Comparison of ENCODE assay signal across 1 fruit fly cellular context in the genomic region with DNA sequence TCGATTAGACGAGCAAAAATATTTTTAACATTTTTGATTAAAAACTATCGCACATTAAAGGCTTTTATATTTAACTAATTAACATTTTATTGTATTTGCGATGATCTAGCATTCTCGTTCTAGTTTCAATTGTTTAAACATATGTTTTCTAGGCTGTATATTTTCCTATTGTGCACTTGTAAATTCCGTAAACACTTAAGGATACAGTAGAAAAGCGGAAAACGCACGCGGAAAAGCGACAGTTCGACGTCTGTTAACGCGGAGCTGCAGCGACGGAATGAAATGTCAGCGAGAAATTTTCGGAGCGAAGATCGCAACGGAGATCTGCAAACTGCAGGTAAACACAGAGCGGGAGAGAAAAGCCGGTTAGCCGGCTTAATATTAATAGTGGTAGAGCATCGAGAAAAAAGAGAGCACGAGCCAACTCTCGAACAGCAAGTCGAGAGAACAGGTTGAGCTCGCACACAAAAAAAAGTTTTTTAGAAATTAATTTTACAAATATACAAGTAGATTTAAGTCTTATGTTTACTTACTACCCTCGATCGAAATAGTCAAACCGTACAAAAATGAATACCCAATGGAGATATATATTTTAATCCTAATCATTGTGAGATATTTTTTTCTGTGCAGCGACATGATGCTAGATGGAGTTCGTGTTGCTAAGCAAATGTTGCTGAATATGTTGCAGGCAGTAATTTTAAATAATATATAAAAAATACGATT.
TF ChIP-seq lines count a peak whose summit lies in the region.

No protein-coding gene starts in this region.

TF ChIP-seq in whole organism, embryonic, 481 proteins besides CTCF, POLR2A, EP300 and RAD21 (continued from another document and continues in another):
- peak; percentile 86 to 93 for TF ChIP-seq Hr51 (GFP tag; optimal IDR thresholded peaks at IDR 0.05; lab: Kevin White, UChicago)
- TF ChIP-seq ssp (GFP tag; IDR thresholded peaks at IDR 0.05; lab: Robert Waterston, UW), result peak; percentile 60
- TF ChIP-seq Trl (optimal IDR thresholded peaks at IDR 0.05; lab: Kevin White, UChicago), result peak; percentile 24 to 75
- peak; percentile 79 for TF ChIP-seq Trl (GFP tag; optimal IDR thresholded peaks at IDR 0.05; lab: Kevin White, UChicago)
- TF ChIP-seq Lhr (GFP tag; optimal IDR thresholded peaks at IDR 0.05; lab: Kevin White, UChicago), result peak; percentile 80
- peak; percentile 97 for TF ChIP-seq gsb-n (tag; optimal IDR thresholded peaks at IDR 0.05; lab: Kevin White, UChicago)
- peak; percentile 89 for TF ChIP-seq CG16863 (GFP tag; optimal IDR thresholded peaks at IDR 0.05; lab: Kevin White, UChicago)
- peak; percentile 71 for TF ChIP-seq Deaf1 (tag; optimal IDR thresholded peaks at IDR 0.05; lab: Kevin White, UChicago)
- TF ChIP-seq trh (GFP tag; optimal IDR thresholded peaks at IDR 0.05; lab: Kevin White, UChicago), result peak; percentile 83
- TF ChIP-seq Taf1 (GFP tag; IDR thresholded peaks at IDR 0.05; lab: Robert Waterston, UW), result no peak
- TF ChIP-seq Jarid2 (GFP tag; optimal IDR thresholded peaks at IDR 0.05; lab: Kevin White, UChicago), result peak; percentile 58
- peak; percentile 79 for TF ChIP-seq Atf3 (GFP tag; optimal IDR thresholded peaks at IDR 0.05; lab: Kevin White, UChicago)
- peak; percentile 82 for TF ChIP-seq CG12299 (tag; optimal IDR thresholded peaks at IDR 0.05; lab: Kevin White, UChicago)
- TF ChIP-seq usp (GFP tag; optimal IDR thresholded peaks at IDR 0.05; lab: Kevin White, UChicago), result no peak
- peak; percentile 84 for TF ChIP-seq Mes4 (GFP tag; optimal IDR thresholded peaks at IDR 0.05; lab: Kevin White, UChicago)
- peak; percentile 93 for TF ChIP-seq dmrt99B (tag; optimal IDR thresholded peaks at IDR 0.05; lab: Kevin White, UChicago)
- TF ChIP-seq Optix (GFP tag; IDR thresholded peaks at IDR 0.05; lab: Robert Waterston, UW), result peak; percentile 71; the same call in 2 of the 3 replicates
- peak; percentile 63; the same call in 2 of the 4 replicates for TF ChIP-seq Gug (GFP tag; IDR thresholded peaks at IDR 0.05; lab: Robert Waterston, UW)
- peak; percentile 63 for TF ChIP-seq ERR (GFP tag; optimal IDR thresholded peaks at IDR 0.05; lab: Kevin White, UChicago)
- peak; percentile 79 for TF ChIP-seq nau (GFP tag; optimal IDR thresholded peaks at IDR 0.05; lab: Kevin White, UChicago)
- peak; percentile 83 for TF ChIP-seq ind (GFP tag; optimal IDR thresholded peaks at IDR 0.05; lab: Kevin White, UChicago)
- peak; percentile 90 for TF ChIP-seq CG6689 (GFP tag; IDR thresholded peaks at IDR 0.05; lab: Robert Waterston, UW)
- TF ChIP-seq Atf6 (GFP tag; IDR thresholded peaks at IDR 0.05; lab: Robert Waterston, UW), result no peak; the same call in 1 of the 2 replicates
- no peak for TF ChIP-seq CG3995 (GFP tag; optimal IDR thresholded peaks at IDR 0.05; lab: Kevin White, UChicago)
- TF ChIP-seq BEAF-32 (GFP tag; optimal IDR thresholded peaks at IDR 0.05; lab: Kevin White, UChicago), result no peak
- TF ChIP-seq CG18011 (GFP tag; optimal IDR thresholded peaks at IDR 0.05; lab: Kevin White, UChicago), result peak; percentile 63
- peak; percentile 92; the same call in 1 of the 2 replicates for TF ChIP-seq CG32767 (GFP tag; IDR thresholded peaks at IDR 0.05; lab: Robert Waterston, UW)
- TF ChIP-seq slbo (GFP tag; IDR thresholded peaks at IDR 0.05; lab: Robert Waterston, UW), result no peak; the same call in 1 of the 2 replicates
- no peak for TF ChIP-seq sc (optimal IDR thresholded peaks at IDR 0.05; lab: Kevin White, UChicago)
- TF ChIP-seq sc (GFP tag; optimal IDR thresholded peaks at IDR 0.05; lab: Kevin White, UChicago), result peak; percentile 87
- TF ChIP-seq CG10979 (tag; optimal IDR thresholded peaks at IDR 0.05; lab: Kevin White, UChicago), result peak; percentile 97
- peak; percentile 72 for TF ChIP-seq CG3838 (GFP tag; optimal IDR thresholded peaks at IDR 0.05; lab: Kevin White, UChicago)
- TF ChIP-seq E2f1 (GFP tag; IDR thresholded peaks at IDR 0.05; lab: Robert Waterston, UW), result peak; percentile 93
- peak; percentile 57 for TF ChIP-seq sd (tag; optimal IDR thresholded peaks at IDR 0.05; lab: Kevin White, UChicago)
- TF ChIP-seq Bteb2 (GFP tag; optimal IDR thresholded peaks at IDR 0.05; lab: Kevin White, UChicago), result peak; percentile 49
- peak in 1 of 2 experiments; percentile 52 for TF ChIP-seq crp (GFP tag; optimal IDR thresholded peaks at IDR 0.05; lab: Kevin White, UChicago)
- TF ChIP-seq zf30C (GFP tag; optimal IDR thresholded peaks at IDR 0.05; lab: Kevin White, UChicago), result peak; percentile 92
- TF ChIP-seq NC2α (GFP tag; optimal IDR thresholded peaks at IDR 0.05; lab: Kevin White, UChicago), result peak; percentile 57
- no peak for TF ChIP-seq Fer1 (GFP tag; optimal IDR thresholded peaks at IDR 0.05; lab: Kevin White, UChicago)
- TF ChIP-seq ci (GFP tag; IDR thresholded peaks at IDR 0.05; lab: Robert Waterston, UW), result peak; percentile 98
- peak; percentile 84 for TF ChIP-seq CG12769 (tag; optimal IDR thresholded peaks at IDR 0.05; lab: Kevin White, UChicago)
- peak; percentile 65 for TF ChIP-seq ro (GFP tag; IDR thresholded peaks at IDR 0.05; lab: Robert Waterston, UW)
- peak; percentile 86 for TF ChIP-seq nom (GFP tag; optimal IDR thresholded peaks at IDR 0.05; lab: Kevin White, UChicago)
- TF ChIP-seq rib (GFP tag; IDR thresholded peaks at IDR 0.05; lab: Robert Waterston, UW), result no peak
- TF ChIP-seq crc (GFP tag; optimal IDR thresholded peaks at IDR 0.05; lab: Kevin White, UChicago), result peak; percentile 70
- peak; percentile 68 for TF ChIP-seq disco-r (GFP tag; optimal IDR thresholded peaks at IDR 0.05; lab: Kevin White, UChicago)
- peak; percentile 61 for TF ChIP-seq Neu2 (GFP tag; optimal IDR thresholded peaks at IDR 0.05; lab: Kevin White, UChicago; ENCODE audit: borderline replicate concordance)
- peak; percentile 58 for TF ChIP-seq dm (GFP tag; optimal IDR thresholded peaks at IDR 0.05; lab: Kevin White, UChicago)
- peak; percentile 83; the same call in 1 of the 2 replicates for TF ChIP-seq lmd (GFP tag; IDR thresholded peaks at IDR 0.05; lab: Robert Waterston, UW)
- TF ChIP-seq CG4820 (GFP tag; optimal IDR thresholded peaks at IDR 0.05; lab: Kevin White, UChicago), result peak; percentile 92
- peak; percentile 98 for TF ChIP-seq Elba2 (GFP tag; optimal IDR thresholded peaks at IDR 0.05; lab: Kevin White, UChicago)
- peak; percentile 88 for TF ChIP-seq tgo (GFP tag; IDR thresholded peaks at IDR 0.05; lab: Robert Waterston, UW)
- peak; percentile 40 for TF ChIP-seq kni (GFP tag; optimal IDR thresholded peaks at IDR 0.05; lab: Kevin White, UChicago)
- TF ChIP-seq CG4707 (GFP tag; optimal IDR thresholded peaks at IDR 0.05; lab: Kevin White, UChicago), result peak; percentile 84
- TF ChIP-seq CG12104 (GFP tag; optimal IDR thresholded peaks at IDR 0.05; lab: Kevin White, UChicago), result peak; percentile 60
- TF ChIP-seq CG8765 (GFP tag; IDR thresholded peaks at IDR 0.05; lab: Robert Waterston, UW), result peak; percentile 86
- peak; percentile 86 for TF ChIP-seq Mrtf (GFP tag; IDR thresholded peaks at IDR 0.05; lab: Robert Waterston, UW)
- TF ChIP-seq CG5180 (GFP tag; optimal IDR thresholded peaks at IDR 0.05; lab: Kevin White, UChicago), result peak; percentile 85
- peak; percentile 42 for TF ChIP-seq CG31365 (tag; optimal IDR thresholded peaks at IDR 0.05; lab: Kevin White, UChicago)
- TF ChIP-seq sens (GFP tag; lab: Kevin White, UChicago), result peak; percentile 98
- no peak for TF ChIP-seq Poxn (GFP tag; IDR thresholded peaks at IDR 0.05; lab: Robert Waterston, UW)
- TF ChIP-seq NfI (GFP tag; optimal IDR thresholded peaks at IDR 0.05; lab: Kevin White, UChicago), result peak; percentile 83
- peak; percentile 86 for TF ChIP-seq ewg (GFP tag; optimal IDR thresholded peaks at IDR 0.05; lab: Kevin White, UChicago)
- no peak for TF ChIP-seq Adf1 (GFP tag; IDR thresholded peaks at IDR 0.05; lab: Robert Waterston, UW)
- TF ChIP-seq CG8944 (GFP tag; optimal IDR thresholded peaks at IDR 0.05; lab: Kevin White, UChicago), result peak; percentile 71
- TF ChIP-seq CG10209 (GFP tag; optimal IDR thresholded peaks at IDR 0.05; lab: Kevin White, UChicago), result peak; percentile 91
- TF ChIP-seq Hey (tag; optimal IDR thresholded peaks at IDR 0.05; lab: Kevin White, UChicago), result no peak
- TF ChIP-seq CG7839 (tag; optimal IDR thresholded peaks at IDR 0.05; lab: Kevin White, UChicago), result peak; percentile 93
- peak; percentile 86 for TF ChIP-seq Mad (GFP tag; optimal IDR thresholded peaks at IDR 0.05; lab: Kevin White, UChicago)
- TF ChIP-seq jigr1 (GFP tag; IDR thresholded peaks at IDR 0.05; lab: Robert Waterston, UW), result peak; percentile 25; the same call in 1 of the 3 replicates
- TF ChIP-seq HLH54F (GFP tag; optimal IDR thresholded peaks at IDR 0.05; lab: Kevin White, UChicago), result peak; percentile 69
- peak; percentile 97 for TF ChIP-seq Xrp1 (GFP tag; IDR thresholded peaks at IDR 0.05; lab: Robert Waterston, UW)
- TF ChIP-seq Bdp1 (GFP tag; optimal IDR thresholded peaks at IDR 0.05; lab: Kevin White, UChicago), result peak; percentile 83
- peak; percentile 20 for TF ChIP-seq YL-1 (GFP tag; optimal IDR thresholded peaks at IDR 0.05; lab: Kevin White, UChicago)
- peak; percentile 58; the same call in 1 of the 2 replicates for TF ChIP-seq CG17612 (GFP tag; IDR thresholded peaks at IDR 0.05; lab: Robert Waterston, UW)
- TF ChIP-seq CG15073 (GFP tag; optimal IDR thresholded peaks at IDR 0.05; lab: Kevin White, UChicago), result peak; percentile 9
- TF ChIP-seq CG2199 (GFP tag; IDR thresholded peaks at IDR 0.05; lab: Robert Waterston, UW), result peak; percentile 82; the same call in 1 of the 3 replicates
- TF ChIP-seq HmgD (GFP tag; optimal IDR thresholded peaks at IDR 0.05; lab: Kevin White, UChicago), result no peak
- TF ChIP-seq Doc3 (GFP tag; IDR thresholded peaks at IDR 0.05; lab: Robert Waterston, UW; ENCODE audit: partially characterized antibody), result no peak
- TF ChIP-seq zen2 (GFP tag; IDR thresholded peaks at IDR 0.05; lab: Robert Waterston, UW; ENCODE audit: partially characterized antibody), result no peak
- peak; percentile 61 for TF ChIP-seq CG30020 (tag; optimal IDR thresholded peaks at IDR 0.05; lab: Kevin White, UChicago)
- TF ChIP-seq Ravus (GFP tag; IDR thresholded peaks at IDR 0.05; lab: Robert Waterston, UW), result peak; percentile 56
- peak; percentile 89 for TF ChIP-seq CG13775 (GFP tag; optimal IDR thresholded peaks at IDR 0.05; lab: Kevin White, UChicago)
- TF ChIP-seq gem (tag; optimal IDR thresholded peaks at IDR 0.05; lab: Kevin White, UChicago), result peak; percentile 97
- peak; percentile 75 for TF ChIP-seq CG2116 (GFP tag; optimal IDR thresholded peaks at IDR 0.05; lab: Kevin White, UChicago)
- peak; percentile 87 for TF ChIP-seq CG16815 (GFP tag; optimal IDR thresholded peaks at IDR 0.05; lab: Kevin White, UChicago)
- no peak; the same call in 1 of the 2 replicates for TF ChIP-seq CG3847 (GFP tag; IDR thresholded peaks at IDR 0.05; lab: Robert Waterston, UW)
- TF ChIP-seq inv (GFP tag; IDR thresholded peaks at IDR 0.05; lab: Robert Waterston, UW; ENCODE audit: partially characterized antibody), result no peak
- peak; percentile 73; the same call in 1 of the 2 replicates for TF ChIP-seq aop (GFP tag; IDR thresholded peaks at IDR 0.05; lab: Robert Waterston, UW)
- TF ChIP-seq Sry-β (GFP tag; optimal IDR thresholded peaks at IDR 0.05; lab: Kevin White, UChicago), result peak; percentile 44
- peak; percentile 92 for TF ChIP-seq CG15696 (tag; optimal IDR thresholded peaks at IDR 0.05; lab: Kevin White, UChicago)
- TF ChIP-seq CG14965 (GFP tag; optimal IDR thresholded peaks at IDR 0.05; lab: Kevin White, UChicago; ENCODE audit: borderline replicate concordance), result peak; percentile 35
- peak; percentile 88 for TF ChIP-seq CG3726 (GFP tag; IDR thresholded peaks at IDR 0.05; lab: Robert Waterston, UW)
- peak; percentile 90 for TF ChIP-seq CG33557 (GFP tag; optimal IDR thresholded peaks at IDR 0.05; lab: Kevin White, UChicago)
- peak; percentile 89 for TF ChIP-seq sens-2 (GFP tag; IDR thresholded peaks at IDR 0.05; lab: Robert Waterston, UW)
- TF ChIP-seq Tbp (GFP tag; optimal IDR thresholded peaks at IDR 0.05; lab: Kevin White, UChicago), result no peak
- TF ChIP-seq nerfin-1 (tag; optimal IDR thresholded peaks at IDR 0.05; lab: Kevin White, UChicago), result peak; percentile 85
- peak; percentile 85 for TF ChIP-seq pnt (GFP tag; optimal IDR thresholded peaks at IDR 0.05; lab: Kevin White, UChicago)
- TF ChIP-seq hbn (GFP tag; IDR thresholded peaks at IDR 0.05; lab: Robert Waterston, UW; ENCODE audit: partially characterized antibody), result no peak
- TF ChIP-seq CG6175 (GFP tag; IDR thresholded peaks at IDR 0.05; lab: Robert Waterston, UW), result peak; percentile 69; the same call in 1 of the 3 replicates
- peak; percentile 86 for TF ChIP-seq bab2 (GFP tag; optimal IDR thresholded peaks at IDR 0.05; lab: Kevin White, UChicago)
- TF ChIP-seq CG14667 (GFP tag; IDR thresholded peaks at IDR 0.05; lab: Robert Waterston, UW), result peak; percentile 79
- TF ChIP-seq Awh (GFP tag; IDR thresholded peaks at IDR 0.05; lab: Robert Waterston, UW), result peak; percentile 94
- peak; percentile 94 for TF ChIP-seq fd96Cb (tag; optimal IDR thresholded peaks at IDR 0.05; lab: Kevin White, UChicago)
- no peak for TF ChIP-seq pita (GFP tag; optimal IDR thresholded peaks at IDR 0.05; lab: Kevin White, UChicago)
- TF ChIP-seq lov (optimal IDR thresholded peaks at IDR 0.05; lab: Kevin White, UChicago), result no peak
- peak; percentile 92 for TF ChIP-seq lov (GFP tag; IDR thresholded peaks at IDR 0.05; lab: Robert Waterston, UW)
- no peak for TF ChIP-seq vnd (GFP tag; IDR thresholded peaks at IDR 0.05; lab: Robert Waterston, UW; ENCODE audit: partially characterized antibody)
- TF ChIP-seq dpn (GFP tag; optimal IDR thresholded peaks at IDR 0.05; lab: Kevin White, UChicago), result peak; percentile 86 to 89
- TF ChIP-seq CG17186 (GFP tag; optimal IDR thresholded peaks at IDR 0.05; lab: Kevin White, UChicago), result peak; percentile 42
- TF ChIP-seq bigmax (GFP tag; optimal IDR thresholded peaks at IDR 0.05; lab: Kevin White, UChicago), result no peak
- peak; percentile 69; the same call in 1 of the 3 replicates for TF ChIP-seq C15 (GFP tag; IDR thresholded peaks at IDR 0.05; lab: Robert Waterston, UW)
- TF ChIP-seq bcd (GFP tag; optimal IDR thresholded peaks at IDR 0.05; lab: Kevin White, UChicago), result peak; percentile 88
- TF ChIP-seq dati (GFP tag; IDR thresholded peaks at IDR 0.05; lab: Robert Waterston, UW), result peak; percentile 77
- peak; percentile 59 for TF ChIP-seq MBD-R2 (GFP tag; IDR thresholded peaks at IDR 0.05; lab: Robert Waterston, UW)
- peak; percentile 87 for TF ChIP-seq Rx (GFP tag; IDR thresholded peaks at IDR 0.05; lab: Robert Waterston, UW)
- TF ChIP-seq CG6791 (GFP tag; IDR thresholded peaks at IDR 0.05; lab: Robert Waterston, UW; ENCODE audit: partially characterized antibody), result no peak
- TF ChIP-seq CG4360 (GFP tag; IDR thresholded peaks at IDR 0.05; lab: Robert Waterston, UW), result peak; percentile 70
- peak; percentile 66 for TF ChIP-seq CG1647 (GFP tag; optimal IDR thresholded peaks at IDR 0.05; lab: Kevin White, UChicago)
- TF ChIP-seq sisA (GFP tag; IDR thresholded peaks at IDR 0.05; lab: Robert Waterston, UW), result no peak; the same call in 1 of the 2 replicates
